Worm (Caenorhabditis elegans) whole organism, midembryonic: ENCODE measurements around the gene srlf-4.

ENCODE experiments used
- T22C8.4 ChIP-seq: fragments of 200-800 bp; sonication (Bioruptor generic); IDR thresholded peaks from 2 replicates; pipeline ENCODE4 v1.3.6; 2022; ENCODE audit warnings: missing genetic modification characterization, missing compliant biosample characterization
- cog-1 ChIP-seq: sonication (generic microtip); optimal IDR thresholded peaks from 2 replicates; lab custom pipeline; 2016; ENCODE audit warnings: missing genetic modification characterization, missing compliant biosample characterization
- flt-1 ChIP-seq: fragments of 200-800 bp; sonication (Bioruptor generic); IDR thresholded peaks from 2 replicates; pipeline ENCODE4 v1.3.6; 2022; ENCODE audit warnings: missing genetic modification characterization, missing compliant biosample characterization
- klf-2 ChIP-seq: fragments of 200-800 bp; sonication (Bioruptor generic); conservative IDR thresholded peaks from 2 replicates; pipeline ENCODE4 v1.3.6; 2022; ENCODE audit warnings: missing genetic modification reagents, missing genetic modification characterization, missing compliant biosample characterization
- med-1 ChIP-seq: sonication (generic microtip); optimal IDR thresholded peaks from 2 replicates; lab custom pipeline; 2017; ENCODE audit warnings: missing genetic modification characterization, mild to moderate bottlenecking, missing compliant biosample characterization, antibody characterized with exemption, missing genetic modification reagents; ENCODE audit not compliant: insufficient read depth
- ref-1 ChIP-seq: fragments of 200-800 bp; sonication (Bioruptor generic); conservative IDR thresholded peaks from 2 replicates; pipeline ENCODE4 v1.3.6; 2022; ENCODE audit warnings: missing genetic modification reagents, missing genetic modification characterization, missing compliant biosample characterization
- ztf-23 ChIP-seq: fragments of 200-800 bp; sonication (Bioruptor generic); IDR thresholded peaks from 2 replicates; pipeline ENCODE4 v1.3.6; 2022; ENCODE audit warnings: missing genetic modification reagents, missing genetic modification characterization, missing compliant biosample characterization
- ztf-29 ChIP-seq: fragments of 200-800 bp; sonication (Bioruptor generic); IDR thresholded peaks from 2 replicates; pipeline ENCODE4 v1.3.6; 2022; ENCODE audit warnings: missing genetic modification reagents, missing genetic modification characterization, missing compliant biosample characterization

DNA sequence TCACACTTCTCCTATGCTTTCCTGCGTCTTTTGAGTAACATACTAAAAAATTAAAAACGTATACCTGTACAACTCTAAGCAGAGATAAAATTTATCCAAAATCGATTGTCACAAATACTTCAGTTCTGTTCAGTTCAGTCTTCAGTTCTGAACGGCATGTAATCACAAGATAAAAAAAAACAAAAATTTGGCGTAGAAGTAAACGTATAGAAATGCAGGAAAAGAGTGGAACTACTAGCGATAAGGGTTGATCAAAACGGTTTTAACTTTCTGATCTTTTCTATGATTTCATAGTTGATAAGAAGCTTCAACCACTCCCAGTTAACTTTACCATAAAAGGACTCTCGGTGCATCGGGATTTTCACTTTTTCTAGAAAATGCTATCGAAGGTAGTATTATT lies 40.8 kb upstream of the srlf-4 start, which contains the start of gene dod-22:
- TF ChIP-seq klf-2 (GFP tag; lab: Robert Waterston, UW) (no peak), ztf-29 (GFP tag; lab: Robert Waterston, UW) (no peak), T22C8.4 (GFP tag; lab: Robert Waterston, UW) (no peak), cog-1 (tag; lab: Kevin White, UChicago) (no peak), med-1 (GFP tag; lab: Kevin White, UChicago) (no peak), flt-1 (GFP tag; lab: Robert Waterston, UW) (no peak), ref-1 (GFP tag; lab: Robert Waterston, UW) (no peak), ztf-23 (GFP tag; lab: Robert Waterston, UW) (no peak)
